Fruit fly (Drosophila melanogaster) whole organism, embryonic: ENCODE results near the gene ND-B16.6.

Experiments used
- Atf3 ChIP-seq: fragments of 200-800 bp; sonication (Bioruptor generic); optimal IDR thresholded peaks from 3 replicates; lab custom pipeline; 2016; ENCODE audit warnings: missing biosample characterization, missing genetic modification characterization
- CG10321 ChIP-seq: fragments of 200-800 bp; sonication (Bioruptor generic); IDR thresholded peaks from 2 replicates; pipeline ENCODE4 v1.3.6; 2022; ENCODE audit warnings: missing biosample characterization, missing genetic modification characterization
- CG11085 ChIP-seq: fragments of 200-800 bp; sonication (Bioruptor generic); IDR thresholded peaks from 2 replicates; pipeline ENCODE4 v1.3.6; 2022; ENCODE audit warnings: missing biosample characterization, missing genetic modification characterization
- CG11560 ChIP-seq: fragments of 200-800 bp; sonication (Bioruptor generic); IDR thresholded peaks from 3 replicates; pipeline ENCODE4 v1.3.6; 2022; ENCODE audit warnings: missing biosample characterization, missing genetic modification characterization
- CG13424 ChIP-seq: fragments of 200-800 bp; sonication (Bioruptor generic); optimal IDR thresholded peaks from 2 replicates; lab custom pipeline; 2019; ENCODE audit warnings: missing biosample characterization, mild to moderate bottlenecking, missing genetic modification characterization, moderate library complexity
- CG13624 ChIP-seq: fragments of 200-800 bp; sonication (Bioruptor generic); optimal IDR thresholded peaks from 2 replicates; lab custom pipeline; 2016; ENCODE audit warnings: missing biosample characterization, missing genetic modification characterization
- CG14860 ChIP-seq: fragments of 200-800 bp; sonication (Bioruptor generic); IDR thresholded peaks from 3 replicates; pipeline ENCODE4 v1.3.6; 2022; ENCODE audit warnings: missing biosample characterization, missing genetic modification characterization; ENCODE audit not compliant: partially characterized antibody
- CG15073 ChIP-seq: fragments of 200-800 bp; sonication (Bioruptor generic); optimal IDR thresholded peaks from 2 replicates; lab custom pipeline; 2016; ENCODE audit warnings: missing biosample characterization, missing genetic modification characterization
- CG15601 ChIP-seq: fragments of 200-800 bp; sonication (Bioruptor generic); optimal IDR thresholded peaks from 3 replicates; lab custom pipeline; 2019; ENCODE audit warnings: missing biosample characterization, mild to moderate bottlenecking, missing genetic modification characterization, moderate library complexity
- CG17186 ChIP-seq: fragments of 200-800 bp; sonication (Bioruptor generic); optimal IDR thresholded peaks from 3 replicates; lab custom pipeline; 2017; ENCODE audit warnings: missing biosample characterization, missing genetic modification reagents, missing genetic modification characterization
- CG17802 ChIP-seq: fragments of 200-800 bp; sonication (Bioruptor generic); optimal IDR thresholded peaks from 2 replicates; lab custom pipeline; 2018; ENCODE audit warnings: missing biosample characterization, mild to moderate bottlenecking, missing genetic modification characterization, moderate library complexity
- CG18619 ChIP-seq: fragments of 200-800 bp; sonication (Bioruptor generic); optimal IDR thresholded peaks from 3 replicates; lab custom pipeline; 2017; ENCODE audit warnings: missing biosample characterization, mild to moderate bottlenecking, missing genetic modification characterization
- CG3163 ChIP-seq: fragments of 200-800 bp; sonication (Bioruptor generic); optimal IDR thresholded peaks from 3 replicates; lab custom pipeline; 2016; ENCODE audit warnings: missing biosample characterization, missing genetic modification characterization
- CG3407 ChIP-seq: fragments of 200-800 bp; sonication (Bioruptor generic); optimal IDR thresholded peaks from 2 replicates; lab custom pipeline; 2018; ENCODE audit warnings: missing biosample characterization, mild to moderate bottlenecking, missing genetic modification characterization
- CG4404 ChIP-seq: fragments of 200-800 bp; sonication (Bioruptor generic); IDR thresholded peaks from 2 replicates; pipeline ENCODE4 v1.3.6; 2022; ENCODE audit warnings: missing biosample characterization, missing genetic modification characterization
- CG6175 ChIP-seq: fragments of 200-800 bp; sonication (Bioruptor generic); IDR thresholded peaks from 3 replicates; pipeline ENCODE4 v1.3.6; 2022; ENCODE audit warnings: missing biosample characterization, missing genetic modification characterization
- CG6654 ChIP-seq: fragments of 200-800 bp; sonication (Bioruptor generic); optimal IDR thresholded peaks from 2 replicates; lab custom pipeline; 2017; ENCODE audit warnings: missing biosample characterization, mild to moderate bottlenecking, missing genetic modification characterization
- CG7745 ChIP-seq: fragments of 200-800 bp; sonication (Bioruptor generic); optimal IDR thresholded peaks from 2 replicates; lab custom pipeline; 2018; ENCODE audit warnings: missing biosample characterization, mild to moderate bottlenecking, missing genetic modification characterization, moderate library complexity
- CG8290 ChIP-seq, 3 experiments: fragments of 200-800 bp; sonication (Bioruptor generic); optimal IDR thresholded peaks; 2 replicates each; lab custom pipeline; 2016 to 2019; ENCODE audit warnings: missing biosample characterization in 3 of 3, missing genetic modification characterization in 3 of 3, mild to moderate bottlenecking in 2 of 3, moderate library complexity in 1 of 3
- CG8924 ChIP-seq: fragments of 200-800 bp; optimal IDR thresholded peaks from 3 replicates; lab custom pipeline; 2019; ENCODE audit warnings: missing biosample characterization, mild to moderate bottlenecking, missing genetic modification characterization, moderate library complexity
- CG9215 ChIP-seq: fragments of 200-800 bp; sonication (Bioruptor generic); IDR thresholded peaks from 2 replicates; pipeline ENCODE4 v1.3.6; 2022; ENCODE audit warnings: missing biosample characterization, missing genetic modification characterization
- CoRest ChIP-seq: fragments of 200-800 bp; sonication (Bioruptor generic); optimal IDR thresholded peaks from 3 replicates; lab custom pipeline; 2018; ENCODE audit warnings: missing biosample characterization, mild to moderate bottlenecking, missing genetic modification characterization, moderate library complexity
- Dek ChIP-seq: fragments of 200-800 bp; sonication (Bioruptor generic); optimal IDR thresholded peaks from 3 replicates; lab custom pipeline; 2019; ENCODE audit warnings: missing biosample characterization, mild to moderate bottlenecking, missing genetic modification characterization, moderate library complexity
- Drgx ChIP-seq: fragments of 200-800 bp; sonication (Bioruptor generic); IDR thresholded peaks from 2 replicates; pipeline ENCODE4 v1.3.6; 2022; ENCODE audit warnings: missing biosample characterization, missing genetic modification characterization
- GATAe ChIP-seq: fragments of 200-800 bp; sonication (Bioruptor generic); conservative IDR thresholded peaks from 2 replicates; pipeline ENCODE4 v1.3.6; 2022; ENCODE audit warnings: missing biosample characterization, missing genetic modification characterization
- Gug ChIP-seq: fragments of 200-800 bp; sonication (Bioruptor generic); IDR thresholded peaks from 4 replicates; pipeline ENCODE4 v1.3.6; 2022; ENCODE audit warnings: missing biosample characterization, missing genetic modification characterization
- H15 ChIP-seq: fragments of 200-800 bp; sonication (Bioruptor generic); IDR thresholded peaks from 3 replicates; pipeline ENCODE4 v1.3.6; 2022; ENCODE audit warnings: missing biosample characterization, missing genetic modification characterization
- HLHmδ ChIP-seq: fragments of 200-800 bp; sonication (Bioruptor generic); optimal IDR thresholded peaks from 2 replicates; lab custom pipeline; 2018; ENCODE audit warnings: missing biosample characterization, mild to moderate bottlenecking, missing genetic modification characterization, moderate library complexity
- Jarid2 ChIP-seq: fragments of 200-800 bp; sonication (Bioruptor generic); optimal IDR thresholded peaks from 3 replicates; lab custom pipeline; 2017; ENCODE audit warnings: mild to moderate bottlenecking, missing biosample characterization, missing genetic modification reagents, missing genetic modification characterization
- MTF-1 ChIP-seq: fragments of 200-800 bp; sonication (Bioruptor generic); optimal IDR thresholded peaks from 2 replicates; lab custom pipeline; 2018; ENCODE audit warnings: missing biosample characterization, mild to moderate bottlenecking, missing genetic modification characterization, borderline replicate concordance
- Mad ChIP-seq: fragments of 200-800 bp; sonication (Bioruptor generic); optimal IDR thresholded peaks from 2 replicates; lab custom pipeline; 2016; ENCODE audit warnings: missing biosample characterization, missing genetic modification characterization
- Meics ChIP-seq: fragments of 200-800 bp; sonication (Bioruptor generic); optimal IDR thresholded peaks from 2 replicates; lab custom pipeline; 2017; ENCODE audit warnings: missing biosample characterization, mild to moderate bottlenecking, missing genetic modification characterization
- Sry-δ ChIP-seq: fragments of 200-800 bp; sonication (Bioruptor generic); optimal IDR thresholded peaks from 2 replicates; lab custom pipeline; 2016; ENCODE audit warnings: missing biosample characterization, missing genetic modification characterization
- al ChIP-seq: fragments of 200-800 bp; sonication (Bioruptor generic); IDR thresholded peaks from 2 replicates; pipeline ENCODE4 v1.3.6; 2022; ENCODE audit warnings: missing biosample characterization, missing genetic modification characterization
- ato ChIP-seq: fragments of 200-800 bp; sonication (Bioruptor generic); IDR thresholded peaks from 2 replicates; pipeline ENCODE4 v1.3.6; 2022; ENCODE audit warnings: missing biosample characterization, missing genetic modification characterization; ENCODE audit not compliant: partially characterized antibody
- az2 ChIP-seq: fragments of 200-800 bp; sonication (Bioruptor generic); optimal IDR thresholded peaks from 3 replicates; lab custom pipeline; 2016; ENCODE audit warnings: missing biosample characterization, missing genetic modification characterization
- chif ChIP-seq, 2 experiments: fragments of 200-800 bp; sonication (Bioruptor generic); optimal IDR thresholded peaks; 3 replicates each; lab custom pipeline; 2016; ENCODE audit warnings: missing biosample characterization in 2 of 2, missing genetic modification characterization in 2 of 2
- chn ChIP-seq: fragments of 200-800 bp; sonication (Bioruptor generic); optimal IDR thresholded peaks from 2 replicates; lab custom pipeline; 2016; ENCODE audit warnings: missing biosample characterization, missing genetic modification characterization
- fru ChIP-seq: fragments of >200 bp; optimal IDR thresholded peaks from 2 replicates; lab custom pipeline; 2017
- gcm2 ChIP-seq: fragments of 200-800 bp; sonication (Bioruptor generic); optimal IDR thresholded peaks from 2 replicates; lab custom pipeline; 2016; ENCODE audit warnings: missing biosample characterization, missing genetic modification characterization
- gro ChIP-seq: fragments of 200-800 bp; sonication (Bioruptor generic); optimal IDR thresholded peaks from 2 replicates; lab custom pipeline; 2016; ENCODE audit warnings: missing biosample characterization, missing genetic modification characterization
- gsb ChIP-seq: fragments of 200-800 bp; sonication (Bioruptor generic); IDR thresholded peaks from 2 replicates; pipeline ENCODE4 v1.3.6; 2022; ENCODE audit warnings: missing biosample characterization, missing genetic modification characterization
- lab ChIP-seq: fragments of 200-800 bp; sonication (Bioruptor generic); optimal IDR thresholded peaks from 3 replicates; lab custom pipeline; 2017; ENCODE audit warnings: missing biosample characterization, missing genetic modification characterization, mild to moderate bottlenecking, moderate library complexity, missing genetic modification reagents
- lmd ChIP-seq: fragments of 200-800 bp; sonication (Bioruptor generic); IDR thresholded peaks from 2 replicates; pipeline ENCODE4 v1.3.6; 2022; ENCODE audit warnings: missing biosample characterization, missing genetic modification characterization
- nmo ChIP-seq: fragments of 200-800 bp; sonication (Bioruptor generic); optimal IDR thresholded peaks from 2 replicates; lab custom pipeline; 2018; ENCODE audit warnings: missing biosample characterization, mild to moderate bottlenecking, missing genetic modification characterization, moderate library complexity
- onecut ChIP-seq: fragments of 200-800 bp; sonication (Bioruptor generic); IDR thresholded peaks from 2 replicates; pipeline ENCODE4 v1.3.6; 2022; ENCODE audit warnings: missing biosample characterization, missing genetic modification characterization
- pros ChIP-seq: fragments of 200-800 bp; sonication (Bioruptor generic); optimal IDR thresholded peaks from 3 replicates; lab custom pipeline; 2019; ENCODE audit warnings: missing biosample characterization, mild to moderate bottlenecking, missing genetic modification characterization, moderate library complexity
- schlank ChIP-seq: fragments of 200-800 bp; sonication (Bioruptor generic); optimal IDR thresholded peaks from 2 replicates; lab custom pipeline; 2018; ENCODE audit warnings: missing biosample characterization, mild to moderate bottlenecking, missing genetic modification characterization
- sd ChIP-seq: fragments of 200-800 bp; sonication (Bioruptor generic); optimal IDR thresholded peaks from 3 replicates; lab custom pipeline; 2018; ENCODE audit warnings: missing biosample characterization, mild to moderate bottlenecking, missing genetic modification characterization, moderate library complexity
- sim ChIP-seq: fragments of 200-800 bp; sonication (Bioruptor generic); IDR thresholded peaks from 2 replicates; pipeline ENCODE4 v1.3.6; 2022; ENCODE audit warnings: missing biosample characterization, missing genetic modification characterization
- zen ChIP-seq: fragments of 200-800 bp; sonication (Bioruptor generic); optimal IDR thresholded peaks from 3 replicates; lab custom pipeline; 2018; ENCODE audit warnings: missing biosample characterization, mild to moderate bottlenecking, missing genetic modification characterization, moderate library complexity

ND-B16.6 gene

DNA sequence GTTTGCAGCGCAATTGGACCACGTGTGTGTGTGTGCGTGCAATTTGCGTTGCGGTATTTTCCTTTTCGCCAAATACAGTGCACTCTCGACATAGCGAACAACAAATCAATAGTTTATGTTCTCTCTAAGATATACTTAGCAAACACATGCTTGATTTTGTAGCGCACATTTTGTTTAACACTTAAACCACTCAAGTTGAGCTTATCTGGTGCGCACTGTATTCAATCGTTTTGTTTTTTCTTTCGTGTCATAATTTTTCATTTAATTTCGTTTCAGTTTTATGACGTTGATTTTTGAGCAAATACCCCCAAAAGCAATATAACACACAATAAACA, 16.1 kb upstream of the ND-B16.6 start (continued):
- TF ChIP-seq Mad: peak; percentile 74
- TF ChIP-seq lmd (GFP tag; lab: Robert Waterston, UW): peak; percentile 91
- TF ChIP-seq CG13624: peak; percentile 95
- peak; percentile 86 for TF ChIP-seq CG13424 (tag; lab: Kevin White, UChicago)
- TF ChIP-seq CG18619 (GFP tag; lab: Kevin White, UChicago): peak; percentile 82
- peak; percentile 83 for TF ChIP-seq CG6175 (GFP tag; lab: Robert Waterston, UW)
- no peak for TF ChIP-seq CG14860
- no peak for TF ChIP-seq CG8924 (tag; lab: Kevin White, UChicago)
- no peak for TF ChIP-seq Jarid2 (GFP tag; lab: Kevin White, UChicago)
- TF ChIP-seq CG3407 (GFP tag; lab: Kevin White, UChicago): peak; percentile 21
- peak; percentile 84 for TF ChIP-seq al
- TF ChIP-seq pros (GFP tag; lab: Kevin White, UChicago): no peak
- TF ChIP-seq Drgx (GFP tag; lab: Robert Waterston, UW): peak; percentile 96
- peak; percentile 88 for TF ChIP-seq Dek (tag; lab: Kevin White, UChicago)
- peak; percentile 83 for TF ChIP-seq CoRest (tag; lab: Kevin White, UChicago)
- TF ChIP-seq CG7745 (tag; lab: Kevin White, UChicago): no peak
- no peak for TF ChIP-seq CG8290 (GFP tag; optimal IDR thresholded peaks at IDR 0.05; lab: Kevin White, UChicago)
- peak in 1 of 2 experiments; percentile 98 for TF ChIP-seq CG8290 (tag; optimal IDR thresholded peaks at IDR 0.05; lab: Kevin White, UChicago)
- peak; percentile 92 for TF ChIP-seq gro
- peak; percentile 53; the same call in 1 of the 2 replicates for TF ChIP-seq GATAe (GFP tag; lab: Robert Waterston, UW)
- TF ChIP-seq CG11085 (GFP tag; lab: Robert Waterston, UW): peak; percentile 80
- TF ChIP-seq sd: peak; percentile 78
- TF ChIP-seq chn (GFP tag; lab: Kevin White, UChicago): peak; percentile 73
- peak; percentile 82 for TF ChIP-seq gcm2 (GFP tag; lab: Kevin White, UChicago)
- peak; percentile 36 for TF ChIP-seq CG17802 (tag; lab: Kevin White, UChicago)
- peak; percentile 59 for TF ChIP-seq CG6654 (GFP tag; lab: Kevin White, UChicago)
- TF ChIP-seq schlank: peak; percentile 89
- no peak for TF ChIP-seq fru
- peak; percentile 71 for TF ChIP-seq zen
- peak; percentile 37 for TF ChIP-seq Sry-δ (GFP tag; lab: Kevin White, UChicago)
- peak; percentile 93 for TF ChIP-seq lab (GFP tag; lab: Kevin White, UChicago)
- TF ChIP-seq CG15073 (GFP tag; lab: Kevin White, UChicago): no peak
- TF ChIP-seq CG4404 (GFP tag; lab: Robert Waterston, UW): peak; percentile 72
- peak; percentile 93 for TF ChIP-seq Gug (GFP tag; lab: Robert Waterston, UW)
- TF ChIP-seq onecut (GFP tag; lab: Robert Waterston, UW): peak; percentile 85
- TF ChIP-seq az2 (GFP tag; lab: Kevin White, UChicago): peak; percentile 79
- no peak for TF ChIP-seq sim (GFP tag; lab: Robert Waterston, UW)
- TF ChIP-seq ato (GFP tag; lab: Robert Waterston, UW): no peak
- TF ChIP-seq H15 (GFP tag; lab: Robert Waterston, UW): peak; percentile 81
- peak; percentile 54; the same call in 1 of the 3 replicates for TF ChIP-seq CG11560
- no peak for TF ChIP-seq HLHmδ
- peak; percentile 57 for TF ChIP-seq Atf3 (GFP tag; lab: Kevin White, UChicago)
- TF ChIP-seq CG9215 (GFP tag; lab: Robert Waterston, UW): peak; percentile 80
- TF ChIP-seq CG3163: peak; percentile 66
- TF ChIP-seq chif (GFP tag; optimal IDR thresholded peaks at IDR 0.05; lab: Kevin White, UChicago): peak; percentile 68 to 81
- TF ChIP-seq CG10321 (GFP tag; lab: Robert Waterston, UW): peak; percentile 59; the same call in 1 of the 2 replicates
- peak; percentile 89 for TF ChIP-seq Meics
- TF ChIP-seq CG17186: no peak
- TF ChIP-seq CG15601 (tag; lab: Kevin White, UChicago): peak; percentile 4
- peak; percentile 74 for TF ChIP-seq MTF-1 (GFP tag; lab: Kevin White, UChicago)
- TF ChIP-seq nmo: peak; percentile 80
- TF ChIP-seq gsb (GFP tag; lab: Robert Waterston, UW): peak; percentile 85
